Worm (Caenorhabditis elegans) whole organism, young adult: ENCODE measurements around the gene otub-3.
A peak's percentile ranks its signal among the peaks of the same experiment; 100 is the strongest.

Source experiments
- B0019.2 ChIP-seq: fragments of 200-800 bp; sonication (Bioruptor generic); conservative IDR thresholded peaks from 2 replicates; pipeline ENCODE4 v1.3.6; 2022; ENCODE audit warnings: missing genetic modification reagents, missing genetic modification characterization, missing compliant biosample characterization
- F10E7.11 ChIP-seq: sonication (generic microtip); optimal IDR thresholded peaks from 2 replicates; lab custom pipeline; 2017; ENCODE audit warnings: mild to moderate bottlenecking, missing genetic modification characterization, moderate library complexity, missing compliant biosample characterization
- F33H1.4 ChIP-seq: fragments of 200-800 bp; sonication (Bioruptor generic); IDR thresholded peaks from 2 replicates; pipeline ENCODE4 v1.3.6; 2022; ENCODE audit warnings: missing genetic modification reagents, missing genetic modification characterization, missing compliant biosample characterization
- K12H6.12 ChIP-seq: fragments of 200-800 bp; sonication (Bioruptor generic); optimal IDR thresholded peaks from 2 replicates; lab custom pipeline; 2018; ENCODE audit warnings: mild to moderate bottlenecking, missing genetic modification characterization, missing compliant biosample characterization
- Y53G8AR.9 ChIP-seq: fragments of 200-800 bp; sonication (Bioruptor generic); conservative IDR thresholded peaks from 2 replicates; pipeline ENCODE4 v1.3.6; 2022; ENCODE audit warnings: missing genetic modification reagents, missing genetic modification characterization, missing compliant biosample characterization
- Y79H2A.3 ChIP-seq: fragments of 200-800 bp; sonication (Bioruptor generic); conservative IDR thresholded peaks from 2 replicates; pipeline ENCODE4 v1.3.6; 2022; ENCODE audit warnings: missing genetic modification reagents, missing genetic modification characterization, missing compliant biosample characterization
- ZK185.1 ChIP-seq: sonication (generic microtip); optimal IDR thresholded peaks from 2 replicates; lab custom pipeline; 2016; ENCODE audit warnings: mild to moderate bottlenecking, missing genetic modification characterization, missing compliant biosample characterization; ENCODE audit not compliant: poor library complexity, severe bottlenecking
- atf-7 ChIP-seq: sonication (generic microtip); optimal IDR thresholded peaks from 2 replicates; lab custom pipeline; 2017; ENCODE audit warnings: mild to moderate bottlenecking, missing genetic modification characterization, missing compliant biosample characterization
- attf-3 ChIP-seq: fragments of 200-800 bp; sonication (Bioruptor generic); conservative IDR thresholded peaks from 2 replicates; pipeline ENCODE4 v1.3.6; 2022; ENCODE audit warnings: missing genetic modification reagents, missing genetic modification characterization, missing compliant biosample characterization
- bed-1 ChIP-seq: fragments of 200-800 bp; sonication (Bioruptor generic); IDR thresholded peaks from 2 replicates; pipeline ENCODE4 v1.3.6; 2022; ENCODE audit warnings: missing genetic modification reagents, missing genetic modification characterization, missing compliant biosample characterization
- bed-2 ChIP-seq: fragments of 200-800 bp; sonication (Bioruptor generic); IDR thresholded peaks from 2 replicates; pipeline ENCODE4 v1.3.6; 2022; ENCODE audit warnings: missing genetic modification reagents, missing genetic modification characterization, missing compliant biosample characterization
- cebp-1 ChIP-seq, 2 experiments: fragments of 200-800 bp in 1 of 2; sonication (Bioruptor generic) in 1 of 2; sonication (generic microtip) in 1 of 2; IDR thresholded peaks in 1 of 2; optimal IDR thresholded peaks in 1 of 2; 2 replicates each; pipeline versions ENCODE4 v1.3.6 to Lab custom; 2017 to 2022; ENCODE audit warnings: missing compliant biosample characterization in 2 of 2, missing genetic modification characterization in 2 of 2, mild to moderate bottlenecking in 1 of 2, missing genetic modification reagents in 1 of 2, moderate library complexity in 1 of 2
- ceh-100 ChIP-seq: fragments of 200-800 bp; sonication (Bioruptor generic); IDR thresholded peaks from 2 replicates; pipeline ENCODE4 v1.3.6; 2022; ENCODE audit warnings: missing genetic modification reagents, missing genetic modification characterization, missing compliant biosample characterization
- ceh-27 ChIP-seq: fragments of 200-800 bp; sonication (Bioruptor generic); optimal IDR thresholded peaks from 2 replicates; lab custom pipeline; 2018; ENCODE audit warnings: mild to moderate bottlenecking, missing genetic modification characterization, moderate library complexity, missing compliant biosample characterization
- ceh-58 ChIP-seq: fragments of 200-800 bp; sonication (Bioruptor generic); IDR thresholded peaks from 2 replicates; pipeline ENCODE4 v1.3.6; 2022; ENCODE audit warnings: missing genetic modification characterization, missing compliant biosample characterization
- die-1 ChIP-seq: sonication (generic microtip); optimal IDR thresholded peaks from 2 replicates; lab custom pipeline; 2016; ENCODE audit warnings: missing genotype, mild to moderate bottlenecking, missing genetic modification characterization, missing compliant biosample characterization
- efl-1 ChIP-seq: fragments of 150-350 bp; optimal IDR thresholded peaks from 2 replicates; lab custom pipeline; 2014; ENCODE audit warnings: missing biosample characterization, missing genetic modification reagents, missing genetic modification characterization
- ekl-4 ChIP-seq: fragments of 200-800 bp; sonication (Bioruptor generic); IDR thresholded peaks from 2 replicates; pipeline ENCODE4 v1.3.6; 2022; ENCODE audit warnings: missing genetic modification reagents, missing genetic modification characterization, missing compliant biosample characterization
- ets-4 ChIP-seq: fragments of 200-800 bp; sonication (Bioruptor generic); optimal IDR thresholded peaks from 2 replicates; lab custom pipeline; 2018; ENCODE audit warnings: mild to moderate bottlenecking, missing genetic modification characterization, missing compliant biosample characterization
- hmg-20 ChIP-seq: fragments of 200-800 bp; sonication (Bioruptor generic); IDR thresholded peaks from 2 replicates; pipeline ENCODE4 v1.3.6; 2022; ENCODE audit warnings: missing genetic modification reagents, missing genetic modification characterization, missing compliant biosample characterization
- hsf-1 ChIP-seq: fragments of 200-800 bp; sonication (Bioruptor generic); IDR thresholded peaks from 2 replicates; pipeline ENCODE4 v1.3.6; 2022; ENCODE audit warnings: missing genetic modification reagents, missing genetic modification characterization, missing compliant biosample characterization
- let-607 ChIP-seq, 2 experiments: fragments of 200-800 bp in 1 of 2; sonication (Bioruptor generic) in 1 of 2; sonication (generic microtip) in 1 of 2; optimal IDR thresholded peaks; 2 replicates each; lab custom pipeline; 2016 to 2018; ENCODE audit warnings: mild to moderate bottlenecking in 2 of 2, missing compliant biosample characterization in 2 of 2, missing genetic modification characterization in 2 of 2, moderate library complexity in 2 of 2, missing genotype in 1 of 2
- madf-3 ChIP-seq: fragments of 200-800 bp; sonication (Bioruptor generic); IDR thresholded peaks from 2 replicates; pipeline ENCODE4 v1.3.6; 2022; ENCODE audit warnings: missing genetic modification reagents, missing genetic modification characterization, missing compliant biosample characterization
- madf-6 ChIP-seq: fragments of 200-800 bp; sonication (Bioruptor generic); IDR thresholded peaks from 2 replicates; pipeline ENCODE4 v1.3.6; 2022; ENCODE audit warnings: missing genetic modification reagents, missing genetic modification characterization, missing compliant biosample characterization
- madf-8 ChIP-seq: fragments of 200-800 bp; sonication (Bioruptor generic); conservative IDR thresholded peaks from 2 replicates; pipeline ENCODE4 v1.3.6; 2022; ENCODE audit warnings: missing genetic modification reagents, missing genetic modification characterization, missing compliant biosample characterization
- nfya-1 ChIP-seq: sonication (generic microtip); optimal IDR thresholded peaks from 2 replicates; lab custom pipeline; 2017; ENCODE audit warnings: antibody characterized with exemption, missing compliant biosample characterization, missing genetic modification characterization, borderline replicate concordance; ENCODE audit not compliant: insufficient read depth
- nfya-2 ChIP-seq: fragments of 200-800 bp; sonication (Bioruptor generic); IDR thresholded peaks from 2 replicates; pipeline ENCODE4 v1.3.6; 2022; ENCODE audit warnings: missing genetic modification reagents, missing genetic modification characterization, missing compliant biosample characterization
- nhr-120 ChIP-seq: fragments of 200-800 bp; sonication (Bioruptor generic); IDR thresholded peaks from 2 replicates; pipeline ENCODE4 v1.3.6; 2022; ENCODE audit warnings: missing genetic modification characterization, missing compliant biosample characterization
- nhr-80 ChIP-seq: sonication (generic microtip); optimal IDR thresholded peaks from 2 replicates; lab custom pipeline; 2016; ENCODE audit warnings: missing genetic modification characterization, missing compliant biosample characterization
- pbrm-1 ChIP-seq: fragments of 200-800 bp; sonication (Bioruptor generic); IDR thresholded peaks from 2 replicates; pipeline ENCODE4 v1.3.6; 2022; ENCODE audit warnings: missing genetic modification reagents, missing genetic modification characterization, missing compliant biosample characterization
- rcor-1 ChIP-seq: fragments of 200-800 bp; sonication (Bioruptor generic); IDR thresholded peaks from 2 replicates; pipeline ENCODE4 v1.3.6; 2022; ENCODE audit warnings: missing genetic modification reagents, missing genetic modification characterization, missing compliant biosample characterization
- repo-1 ChIP-seq: sonication (generic microtip); optimal IDR thresholded peaks from 2 replicates; lab custom pipeline; 2017; ENCODE audit warnings: mild to moderate bottlenecking, missing genetic modification characterization, missing compliant biosample characterization
- sea-2 ChIP-seq: fragments of 200-800 bp; sonication (Bioruptor generic); IDR thresholded peaks from 2 replicates; pipeline ENCODE4 v1.3.6; 2022; ENCODE audit warnings: missing genetic modification characterization, missing compliant biosample characterization
- snpc-1.3 ChIP-seq: sonication (generic microtip); optimal IDR thresholded peaks from 2 replicates; lab custom pipeline; 2017; ENCODE audit warnings: missing genetic modification characterization, mild to moderate bottlenecking, missing compliant biosample characterization, antibody characterized with exemption, moderate library complexity, missing genotype, missing genetic modification reagents; ENCODE audit not compliant: insufficient read depth
- snpc-4 ChIP-seq, 5 experiments: fragments of 150-350 bp in 1 of 5; sonication (generic microtip) in 4 of 5; optimal IDR thresholded peaks; 2 replicates each; lab custom pipeline; 2014 to 2018; ENCODE audit warnings: missing genetic modification characterization in 5 of 5, missing biosample characterization in 3 of 5, antibody characterized with exemption in 2 of 5, mild to moderate bottlenecking in 2 of 5, missing compliant biosample characterization in 2 of 5, missing genotype in 2 of 5, moderate library complexity in 2 of 5, missing genetic modification reagents in 1 of 5
- tbp1 ChIP-seq: fragments of 200-800 bp; sonication (Bioruptor generic); optimal IDR thresholded peaks from 2 replicates; lab custom pipeline; 2018; ENCODE audit warnings: mild to moderate bottlenecking, missing genetic modification characterization, missing compliant biosample characterization
- tlf-1 ChIP-seq: fragments of 200-800 bp; sonication (Bioruptor generic); optimal IDR thresholded peaks from 2 replicates; lab custom pipeline; 2018; ENCODE audit warnings: mild to moderate bottlenecking, missing genetic modification characterization, missing compliant biosample characterization
- xnd-1 ChIP-seq: sonication (generic microtip); optimal IDR thresholded peaks from 2 replicates; lab custom pipeline; 2016; ENCODE audit warnings: missing genotype, missing genetic modification reagents, missing genetic modification characterization, missing compliant biosample characterization
- ztf-18 ChIP-seq: sonication (generic microtip); optimal IDR thresholded peaks from 2 replicates; lab custom pipeline; 2016; ENCODE audit warnings: missing genotype, mild to moderate bottlenecking, missing genetic modification characterization, missing compliant biosample characterization
- ztf-26 ChIP-seq: sonication (generic microtip); optimal IDR thresholded peaks from 2 replicates; lab custom pipeline; 2017; ENCODE audit warnings: missing genetic modification characterization, missing compliant biosample characterization

The otub-3 gene

DNA sequence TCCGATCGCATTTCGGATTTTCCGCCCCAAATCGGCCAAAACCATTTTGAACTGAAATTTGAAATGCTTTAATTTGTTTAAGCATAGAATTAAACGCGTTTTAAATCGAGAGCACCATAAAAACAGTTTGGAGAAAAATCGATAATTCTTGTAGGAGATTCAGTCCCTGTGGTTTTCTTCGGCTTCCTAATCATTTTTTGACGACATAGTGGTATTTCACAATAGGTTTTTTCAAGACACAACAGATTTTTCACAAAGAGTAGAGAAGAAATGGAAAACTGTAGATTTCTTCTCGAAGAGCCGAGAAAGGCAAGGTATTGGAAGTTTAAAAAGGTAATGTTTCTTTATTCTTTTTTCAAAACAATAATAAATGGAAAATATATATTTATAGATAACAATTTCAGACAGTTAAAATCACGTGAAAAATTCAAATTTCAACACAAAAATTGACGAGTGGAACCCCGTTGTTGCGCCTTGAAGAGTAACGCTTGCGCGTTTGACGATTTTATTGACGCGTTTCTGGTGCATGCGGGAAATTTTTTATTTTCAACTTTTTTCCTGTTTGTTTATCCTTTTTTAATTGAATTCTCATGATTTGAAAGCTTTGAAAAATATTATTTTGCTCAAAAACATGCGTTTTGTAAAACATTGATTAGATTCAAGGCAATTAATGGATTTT is 15.8 kb downstream of the otub-3 start, which contains the start of gene F21D5.7 (continued):
- TF ChIP-seq tbp1 (peak; percentile 55), hsf-1 (no peak), ztf-18 (tag; lab: Kevin White, UChicago) (peak; percentile 96), madf-6 (GFP tag; lab: Robert Waterston, UW) (peak; percentile 69), nhr-80 (tag; lab: Kevin White, UChicago) (peak; percentile 67), nhr-120 (GFP tag; lab: Robert Waterston, UW) (no peak), cebp-1 (GFP tag; IDR thresholded peaks at IDR 0.05; lab: Robert Waterston, UW) (peak; percentile 22; the same call in 1 of the 2 replicates), cebp-1 (tag; optimal IDR thresholded peaks at IDR 0.05; lab: Kevin White, UChicago) (peak; percentile 93), madf-3 (GFP tag; lab: Robert Waterston, UW) (no peak), K12H6.12 (tag; lab: Kevin White, UChicago) (peak; percentile 19), efl-1 (GFP tag; lab: Kevin White, UChicago) (peak; percentile 37), let-607 (tag; optimal IDR thresholded peaks at IDR 0.05; lab: Kevin White, UChicago) (peak; percentile 97), snpc-4 (GFP tag; optimal IDR thresholded peaks at IDR 0.05; lab: Kevin White, UChicago) (no peak), snpc-4 (tag; optimal IDR thresholded peaks at IDR 0.05; lab: Kevin White, UChicago) (peak in 3 of 4 experiments; percentile 51 to 63 (median 59)), ets-4 (GFP tag; lab: Kevin White, UChicago) (no peak), atf-7 (tag; lab: Kevin White, UChicago) (peak; percentile 28), F10E7.11 (tag; lab: Kevin White, UChicago) (no peak), madf-8 (peak; percentile 36), ZK185.1 (peak; percentile 63), xnd-1 (tag; lab: Kevin White, UChicago) (no peak), hmg-20 (GFP tag; lab: Robert Waterston, UW) (peak; percentile 29; the same call in 1 of the 2 replicates), Y79H2A.3 (GFP tag; lab: Robert Waterston, UW) (no peak), bed-1 (GFP tag; lab: Robert Waterston, UW) (no peak), sea-2 (no peak), ceh-58 (GFP tag; lab: Robert Waterston, UW) (no peak), Y53G8AR.9 (GFP tag; lab: Robert Waterston, UW) (peak; percentile 81), repo-1 (peak; percentile 30), ceh-100 (GFP tag; lab: Robert Waterston, UW) (no peak), F33H1.4 (GFP tag; lab: Robert Waterston, UW) (peak; percentile 41), tlf-1 (peak; percentile 60), ztf-26 (no peak), nfya-2 (GFP tag; lab: Robert Waterston, UW) (no peak), B0019.2 (GFP tag; lab: Robert Waterston, UW) (no peak), snpc-1.3 (tag; lab: Kevin White, UChicago) (peak; percentile 34), nfya-1 (tag; lab: Kevin White, UChicago) (no peak), bed-2 (GFP tag; lab: Robert Waterston, UW) (no peak), rcor-1 (GFP tag; lab: Robert Waterston, UW) (peak; percentile 27; the same call in 1 of the 2 replicates), die-1 (tag; lab: Kevin White, UChicago) (no peak), pbrm-1 (GFP tag; lab: Robert Waterston, UW) (0 out of 2 replicates have a peak, but pooled peaks have one; percentile 64), ekl-4 (GFP tag; lab: Robert Waterston, UW) (peak; percentile 68; the same call in 1 of the 2 replicates), attf-3 (GFP tag; lab: Robert Waterston, UW) (0 out of 2 replicates have a peak, but pooled peaks have one; percentile 41), ceh-27 (GFP tag; lab: Kevin White, UChicago) (peak; percentile 43)
